Worm (Caenorhabditis elegans) whole organism, L4/young adult: Measurements from ENCODE around the gene srw-16.

Source experiments
- W03F9.2 ChIP-seq: fragments of 150-350 bp; optimal IDR thresholded peaks from 2 replicates; lab custom pipeline; 2014; ENCODE audit warnings: missing biosample characterization, missing genetic modification characterization
- him-1 ChIP-seq: sonication (generic microtip); optimal IDR thresholded peaks from 2 replicates; lab custom pipeline; 2016; ENCODE audit warnings: missing genotype, missing genetic modification reagents, missing genetic modification characterization, missing compliant biosample characterization

DNA sequence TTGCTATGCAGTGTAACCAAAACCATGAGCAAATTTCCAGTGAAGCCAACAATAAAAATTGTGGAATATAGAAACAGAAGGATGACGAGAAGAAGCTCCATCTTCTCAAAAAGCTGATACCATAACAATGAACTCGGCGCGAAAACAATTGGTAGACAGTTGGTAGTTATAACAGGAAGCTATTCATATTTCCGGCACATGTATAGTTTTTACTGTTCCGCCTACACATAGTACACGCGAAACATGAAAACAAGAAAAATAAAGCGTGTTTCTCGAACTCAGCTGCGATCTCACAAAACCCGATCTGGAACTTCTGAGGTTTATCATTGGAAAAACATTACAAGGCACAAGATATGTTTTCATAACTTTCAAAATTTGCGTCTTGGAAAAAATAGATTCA, 15.6 kb downstream of the srw-16 start, which contains the start of gene srsx-37:
- TF ChIP-seq W03F9.2 (tag; lab: Kevin White, UChicago) = no peak
- TF ChIP-seq him-1 (tag; lab: Kevin White, UChicago) = no peak
